Fruit fly (Drosophila melanogaster): ENCODE data around the gene Nepl8.

DNA sequence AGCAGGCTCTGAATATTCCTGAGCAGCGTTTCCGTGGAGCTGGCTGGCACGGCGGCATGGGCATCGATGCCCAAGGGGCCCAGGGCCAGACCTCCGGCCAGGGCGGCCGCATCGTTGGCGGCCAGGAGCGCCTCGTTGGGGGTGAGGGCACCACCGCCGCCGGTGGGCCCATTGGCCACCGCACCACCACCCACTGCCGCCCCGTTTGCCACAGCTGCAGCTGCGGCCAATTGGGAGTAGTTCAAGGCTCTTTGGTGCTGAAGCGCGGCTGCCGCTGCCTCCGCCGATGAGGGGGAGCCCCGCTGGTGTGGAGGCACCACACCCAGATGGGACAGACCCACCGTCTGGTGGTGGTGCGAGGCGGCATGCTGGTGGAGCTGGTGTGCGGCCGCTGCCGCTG is 15.8 kb upstream of the Nepl8 start:
- TF ChIP-seq svp (GFP tag) = no peak
- TF ChIP-seq CG31627 (GFP tag; optimal IDR thresholded peaks at IDR 0.05) = no peak
- TF ChIP-seq CG6808 (GFP tag; optimal IDR thresholded peaks at IDR 0.05) = no peak
- TF ChIP-seq CG11902 (GFP tag; optimal IDR thresholded peaks at IDR 0.05) = no peak
- no peak for TF ChIP-seq Hr39 (GFP tag; optimal IDR thresholded peaks at IDR 0.05)
- no peak for TF ChIP-seq Ets96B (tag; optimal IDR thresholded peaks at IDR 0.05)
- no peak for TF ChIP-seq Ets21C (GFP tag; optimal IDR thresholded peaks at IDR 0.05)
- no peak for TF ChIP-seq achi (GFP tag; optimal IDR thresholded peaks at IDR 0.05)
- TF ChIP-seq Eip93F (GFP tag; optimal IDR thresholded peaks at IDR 0.05) = no peak
- TF ChIP-seq CG34406 (GFP tag; optimal IDR thresholded peaks at IDR 0.05) = no peak

All from whole organism, prepupa.